Worm (Caenorhabditis elegans) whole organism, young adult: Measurements from ENCODE around the gene F23F1.10.

ENCODE experiments used
- B0035.1 ChIP-seq: sonication (generic microtip); optimal IDR thresholded peaks from 2 replicates; lab custom pipeline; 2016; ENCODE audit warnings: missing genetic modification characterization, mild to moderate bottlenecking, missing compliant biosample characterization, missing genotype, missing genetic modification reagents
- ama-1 ChIP-seq, 3 experiments: fragments of 150-350 bp in 1 of 3; sonication (generic microtip) in 2 of 3; optimal IDR thresholded peaks; 2 replicates each; lab custom pipeline; 2014 to 2018; ENCODE audit warnings: missing biosample characterization in 2 of 3, missing genetic modification characterization in 2 of 3, missing genetic modification reagents in 2 of 3
- bed-2 ChIP-seq: fragments of 200-800 bp; sonication (Bioruptor generic); IDR thresholded peaks from 2 replicates; pipeline ENCODE4 v1.3.6; 2022; ENCODE audit warnings: missing genetic modification reagents, missing genetic modification characterization, missing compliant biosample characterization
- ceh-58 ChIP-seq: fragments of 200-800 bp; sonication (Bioruptor generic); IDR thresholded peaks from 2 replicates; pipeline ENCODE4 v1.3.6; 2022; ENCODE audit warnings: missing genetic modification characterization, missing compliant biosample characterization
- dox-1 ChIP-seq: fragments of 200-800 bp; sonication (Bioruptor generic); IDR thresholded peaks from 2 replicates; pipeline ENCODE4 v1.3.6; 2022; ENCODE audit warnings: missing genetic modification reagents, missing genetic modification characterization, missing compliant biosample characterization
- egrh-3 ChIP-seq: fragments of 200-800 bp; sonication (Bioruptor generic); IDR thresholded peaks from 2 replicates; pipeline ENCODE4 v1.3.6; 2022; ENCODE audit warnings: missing genetic modification reagents, missing genetic modification characterization, missing compliant biosample characterization
- lin-54 ChIP-seq: fragments of 200-800 bp; sonication (Bioruptor generic); optimal IDR thresholded peaks from 2 replicates; lab custom pipeline; 2018; ENCODE audit warnings: mild to moderate bottlenecking, missing genetic modification characterization, missing compliant biosample characterization
- nhr-90 ChIP-seq: sonication (generic microtip); optimal IDR thresholded peaks from 2 replicates; lab custom pipeline; 2016; ENCODE audit warnings: missing genotype, mild to moderate bottlenecking, missing genetic modification characterization, missing compliant biosample characterization
- repo-1 ChIP-seq: sonication (generic microtip); optimal IDR thresholded peaks from 2 replicates; lab custom pipeline; 2017; ENCODE audit warnings: mild to moderate bottlenecking, missing genetic modification characterization, missing compliant biosample characterization
- unc-130 ChIP-seq: sonication (generic microtip); optimal IDR thresholded peaks from 2 replicates; lab custom pipeline; 2016; ENCODE audit warnings: missing genetic modification reagents, missing genetic modification characterization, missing compliant biosample characterization
- unc-62 ChIP-seq: fragments of 150-350 bp; optimal IDR thresholded peaks from 2 replicates; lab custom pipeline; 2014; ENCODE audit warnings: missing biosample characterization, missing genetic modification reagents, missing genetic modification characterization
- zim-3 ChIP-seq: sonication (generic microtip); optimal IDR thresholded peaks from 2 replicates; lab custom pipeline; 2017; ENCODE audit warnings: mild to moderate bottlenecking, missing genetic modification characterization, moderate library complexity, missing compliant biosample characterization

ce11 chrII:46116-46515 is 4.3 kb upstream of the F23F1.10 start, which contains the start of gene rpt-4:
- no peak for TF ChIP-seq unc-130 (GFP tag; lab: Kevin White, UChicago)
- TF ChIP-seq nhr-90 (tag; lab: Kevin White, UChicago) = no peak
- TF ChIP-seq unc-62 (GFP tag; lab: Kevin White, UChicago) = no peak
- no peak for TF ChIP-seq bed-2 (GFP tag; lab: Robert Waterston, UW)
- no peak for TF ChIP-seq lin-54 (GFP tag; lab: Kevin White, UChicago)
- no peak for TF ChIP-seq repo-1 (tag; lab: Kevin White, UChicago)
- TF ChIP-seq B0035.1 (tag; lab: Kevin White, UChicago) = no peak
- TF ChIP-seq egrh-3 (GFP tag; lab: Robert Waterston, UW) = no peak
- TF ChIP-seq ama-1 (optimal IDR thresholded peaks at IDR 0.05; lab: Kevin White, UChicago) = no peak
- no peak for TF ChIP-seq ama-1 (GFP tag; optimal IDR thresholded peaks at IDR 0.05; lab: Kevin White, UChicago)
- no peak for TF ChIP-seq zim-3
- TF ChIP-seq dox-1 (GFP tag; lab: Robert Waterston, UW) = no peak
- no peak for TF ChIP-seq ceh-58 (GFP tag; lab: Robert Waterston, UW)
